Worm (Caenorhabditis elegans) whole organism, L4/young adult: Measurements from ENCODE around the gene F37B12.1.

Experiments
- W03F9.2 ChIP-seq: fragments of 150-350 bp; optimal IDR thresholded peaks from 2 replicates; lab custom pipeline; 2014; ENCODE audit warnings: missing biosample characterization, missing genetic modification characterization
- dao-5 ChIP-seq: sonication (generic microtip); optimal IDR thresholded peaks from 2 replicates; lab custom pipeline; 2016; ENCODE audit warnings: missing genotype, missing genetic modification characterization, moderate library complexity, missing compliant biosample characterization
- him-1 ChIP-seq: sonication (generic microtip); optimal IDR thresholded peaks from 2 replicates; lab custom pipeline; 2016; ENCODE audit warnings: missing genotype, missing genetic modification reagents, missing genetic modification characterization, missing compliant biosample characterization

Gene F37B12.1

DNA sequence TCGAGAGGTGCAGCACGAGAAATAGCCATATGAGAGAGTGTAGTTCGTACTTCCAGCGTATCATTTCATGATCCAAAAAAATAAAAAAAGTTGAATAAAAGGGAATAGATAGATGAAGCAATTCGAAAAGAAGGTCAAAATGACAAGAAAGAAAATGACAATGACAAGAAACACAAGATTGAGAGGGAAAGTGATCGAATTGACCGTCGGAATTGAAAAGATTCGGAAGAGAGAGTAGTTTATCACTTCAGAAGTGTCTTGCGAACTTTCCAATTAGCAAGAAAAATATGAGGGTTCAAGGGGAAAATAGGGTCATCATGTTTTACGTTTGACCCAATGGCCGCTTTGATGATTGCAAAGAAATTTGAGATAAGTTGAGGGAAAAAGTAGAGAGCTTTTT lies 9.4 kb downstream of the F37B12.1 start, which contains the start of gene dep-1:
Gene dep-1, minus strand, starts transcription at position 95 of the 400 bp plus-strand sequence.
- TF ChIP-seq W03F9.2 (tag; lab: Kevin White, UChicago) (no peak), dao-5 (tag; lab: Kevin White, UChicago) (no peak), him-1 (tag; lab: Kevin White, UChicago) (no peak)

DNA sequence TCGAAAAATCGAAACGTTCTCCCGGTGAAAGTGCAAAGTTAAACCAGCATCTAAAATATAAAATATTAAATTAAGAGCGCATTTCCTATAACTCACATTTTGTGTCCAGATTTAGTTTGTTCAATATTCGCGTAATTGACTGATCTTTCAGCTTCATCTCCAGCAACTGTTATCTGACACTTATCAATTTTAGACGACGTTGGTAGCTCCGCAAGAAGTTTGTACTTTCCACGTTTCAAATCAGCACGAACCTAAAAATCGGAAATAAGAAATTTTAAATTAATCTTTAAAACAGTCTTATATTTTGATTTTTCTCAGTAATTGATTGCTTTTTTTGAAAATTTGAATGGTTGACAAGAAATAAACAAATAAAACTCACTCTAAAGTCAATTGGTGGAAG lies 11.4 kb downstream of the F37B12.1 start:
- TF ChIP-seq dao-5 (tag; lab: Kevin White, UChicago) = no peak
- no peak for TF ChIP-seq W03F9.2 (tag; lab: Kevin White, UChicago)

DNA sequence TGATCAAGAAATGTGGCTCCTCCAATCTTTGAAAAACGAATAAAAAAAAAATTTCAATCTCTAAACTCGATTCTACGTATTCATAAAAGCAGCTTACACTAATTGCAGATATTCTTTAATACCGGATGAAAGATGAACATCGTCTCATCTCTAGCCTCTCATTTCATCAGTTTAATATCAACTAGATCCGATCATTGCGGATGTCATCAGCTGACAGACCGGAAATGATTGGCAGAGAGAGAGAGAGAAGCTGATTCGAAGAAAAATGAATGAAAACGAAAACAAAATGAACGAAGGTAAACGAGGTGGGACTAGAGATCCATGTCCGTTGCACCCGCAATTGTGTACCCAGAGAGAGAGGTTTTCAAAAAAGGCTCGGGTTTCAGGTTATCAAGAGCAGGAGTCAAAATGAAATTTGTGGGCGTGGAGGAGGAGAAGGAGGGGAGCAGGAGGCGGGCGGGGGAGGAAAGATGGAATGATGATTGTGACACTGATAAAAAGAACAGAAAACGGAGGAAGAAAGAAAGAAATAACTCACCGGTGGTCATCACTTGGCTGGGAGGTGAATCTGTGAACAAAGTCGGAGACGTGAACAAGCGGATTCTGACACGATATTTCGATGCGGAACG lies 14.1 kb downstream of the F37B12.1 start:
- TF ChIP-seq dao-5 (tag; lab: Kevin White, UChicago) = no peak
- no peak for TF ChIP-seq W03F9.2 (tag; lab: Kevin White, UChicago)
- TF ChIP-seq him-1 (tag; lab: Kevin White, UChicago) = no peak

DNA sequence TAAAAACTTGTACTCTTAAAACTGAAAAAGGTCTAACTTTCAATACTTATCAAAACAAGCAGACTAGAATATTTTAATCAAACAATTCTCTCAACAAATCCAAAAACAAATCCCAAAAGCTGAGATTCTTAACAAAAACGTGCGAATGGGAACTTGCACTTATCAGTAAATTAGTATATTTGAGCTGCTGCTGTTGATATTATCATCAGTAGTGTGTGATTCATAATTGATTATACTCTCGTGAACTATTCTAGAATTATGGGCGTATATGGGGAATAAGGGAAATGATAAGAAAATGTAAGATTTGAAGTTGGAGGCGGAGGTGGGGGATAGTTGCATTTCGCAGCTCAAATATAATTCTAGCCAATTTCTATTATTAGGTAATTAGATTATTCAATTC lies 14.9 kb downstream of the F37B12.1 start:
- TF ChIP-seq him-1 (tag; lab: Kevin White, UChicago) (no peak), W03F9.2 (tag; lab: Kevin White, UChicago) (no peak), dao-5 (tag; lab: Kevin White, UChicago) (no peak)

DNA sequence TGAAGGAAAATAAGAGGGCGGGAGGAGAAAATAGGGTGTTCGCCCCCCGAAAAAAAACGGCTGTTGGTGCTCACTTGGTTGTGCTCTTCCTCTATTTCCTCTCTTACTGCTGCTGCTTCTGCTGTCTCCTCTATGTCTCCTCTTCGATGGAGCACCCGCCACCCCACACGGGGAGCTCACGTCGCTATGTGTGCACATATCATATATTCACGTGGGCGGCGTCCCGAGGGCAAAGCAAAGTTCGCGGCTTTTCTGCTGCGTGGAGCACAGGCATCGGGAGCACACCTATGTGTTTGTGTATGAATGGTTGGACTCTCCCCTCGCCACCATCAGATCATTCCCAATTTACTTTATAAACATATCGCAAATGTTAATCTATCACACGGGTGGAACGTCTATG lies 15.7 kb downstream of the F37B12.1 start:
- TF ChIP-seq W03F9.2 (tag; lab: Kevin White, UChicago) = no peak
- no peak for TF ChIP-seq dao-5 (tag; lab: Kevin White, UChicago)
- no peak for TF ChIP-seq him-1 (tag; lab: Kevin White, UChicago)

DNA sequence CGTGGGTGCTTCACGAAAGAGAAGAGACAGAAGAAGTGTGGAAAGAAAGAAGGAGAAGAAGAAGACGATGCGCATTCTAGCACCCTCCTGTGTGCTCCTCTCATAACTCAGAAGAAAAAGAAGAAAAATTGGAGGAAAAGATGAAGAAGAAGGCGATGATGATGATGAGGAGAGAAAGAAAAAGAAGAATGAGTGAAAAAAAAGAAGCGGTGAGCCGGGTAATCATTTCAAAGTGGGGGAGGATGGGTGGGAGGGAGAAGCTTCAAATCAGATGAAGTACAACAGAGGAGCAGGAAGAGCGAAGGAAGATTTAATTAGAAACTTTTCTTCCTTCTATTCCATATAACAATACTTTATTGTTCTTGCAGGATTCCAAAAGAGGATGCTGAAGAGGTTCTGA lies 18.4 kb downstream of the F37B12.1 start:
- no peak for TF ChIP-seq him-1 (tag; lab: Kevin White, UChicago)
- no peak for TF ChIP-seq dao-5 (tag; lab: Kevin White, UChicago)
- TF ChIP-seq W03F9.2 (tag; lab: Kevin White, UChicago) = no peak

DNA sequence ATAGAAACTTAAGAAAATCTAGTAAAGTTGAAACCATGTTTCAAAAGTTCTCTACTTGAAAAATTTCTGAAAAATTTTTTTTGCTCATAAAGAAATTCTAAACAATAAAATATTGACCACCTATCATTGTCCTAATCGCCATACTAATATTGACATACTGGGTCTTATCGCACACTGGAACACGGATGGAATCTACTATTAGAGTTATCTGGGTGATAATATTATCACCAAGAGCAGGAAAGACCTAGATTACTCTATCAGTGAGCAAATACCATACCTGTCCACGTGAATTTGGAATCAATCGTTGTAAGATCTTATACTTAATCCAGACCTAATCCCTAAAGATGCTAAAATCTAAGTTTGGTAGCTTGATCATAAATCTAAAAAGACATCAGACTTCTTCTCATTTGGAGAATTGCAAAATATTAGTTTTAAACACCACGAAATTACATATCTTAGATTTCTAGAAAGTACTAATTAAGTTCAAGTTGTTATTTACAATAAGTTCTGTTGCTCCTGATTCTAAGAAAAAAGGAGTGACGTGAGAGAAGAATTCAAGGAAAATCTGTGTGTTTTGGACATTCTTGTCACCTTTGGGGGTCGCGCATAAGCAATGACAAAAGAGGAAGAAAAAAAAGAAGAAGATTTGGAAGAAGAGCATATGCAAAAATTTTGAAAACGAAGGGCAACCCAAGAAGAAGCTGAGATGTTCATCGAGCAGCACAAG lies 18.9 kb downstream of the F37B12.1 start:
- TF ChIP-seq W03F9.2 (tag; lab: Kevin White, UChicago) = no peak
- no peak for TF ChIP-seq dao-5 (tag; lab: Kevin White, UChicago)
- TF ChIP-seq him-1 (tag; lab: Kevin White, UChicago) = no peak

DNA sequence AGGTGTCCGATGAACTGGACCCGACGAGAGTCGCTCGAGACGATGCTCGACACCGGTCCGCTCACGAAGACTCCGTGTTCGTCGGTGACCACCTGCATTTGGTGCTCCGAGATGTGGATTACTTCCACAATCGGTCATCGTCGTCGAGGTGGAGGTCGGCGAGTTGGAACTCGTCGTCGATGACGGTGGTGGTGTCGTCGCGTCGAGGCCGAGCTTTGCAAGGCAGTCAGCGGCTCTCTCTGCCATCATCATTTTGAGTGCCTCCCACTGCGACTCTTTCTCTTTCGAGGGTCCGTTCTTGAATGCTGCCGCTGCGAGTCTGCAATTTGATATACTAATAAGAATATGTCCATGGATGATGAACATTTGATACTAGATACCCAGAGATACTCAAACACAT lies 21.3 kb downstream of the F37B12.1 start:
- TF ChIP-seq dao-5 (tag; lab: Kevin White, UChicago) (no peak), W03F9.2 (tag; lab: Kevin White, UChicago) (no peak), him-1 (tag; lab: Kevin White, UChicago) (no peak)

DNA sequence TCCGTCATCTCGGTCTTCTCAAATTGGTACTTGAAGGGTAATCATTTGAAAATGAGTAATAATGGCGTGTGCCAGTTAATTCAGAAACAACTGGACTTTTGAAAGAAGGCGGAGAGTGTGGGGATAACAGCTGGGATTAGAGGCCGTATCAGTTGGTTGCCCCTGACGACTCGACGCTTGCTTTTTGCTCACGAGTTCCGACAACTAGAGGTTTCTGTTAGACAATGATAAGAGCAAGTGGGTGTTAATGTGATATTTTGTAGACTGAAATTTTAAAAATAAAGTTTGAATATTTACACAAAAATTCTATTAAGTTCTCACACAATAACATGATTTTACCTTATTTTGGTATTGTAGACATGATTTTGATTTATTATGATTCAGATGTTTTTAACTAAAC lies 24.0 kb downstream of the F37B12.1 start, which contains the start of gene F44G4.7:
Gene F44G4.7, minus strand, starts transcription at position 101 of the 400 bp plus-strand sequence.
- TF ChIP-seq him-1 (tag; lab: Kevin White, UChicago) = no peak
- TF ChIP-seq W03F9.2 (tag; lab: Kevin White, UChicago) = no peak
- no peak for TF ChIP-seq dao-5 (tag; lab: Kevin White, UChicago)

DNA sequence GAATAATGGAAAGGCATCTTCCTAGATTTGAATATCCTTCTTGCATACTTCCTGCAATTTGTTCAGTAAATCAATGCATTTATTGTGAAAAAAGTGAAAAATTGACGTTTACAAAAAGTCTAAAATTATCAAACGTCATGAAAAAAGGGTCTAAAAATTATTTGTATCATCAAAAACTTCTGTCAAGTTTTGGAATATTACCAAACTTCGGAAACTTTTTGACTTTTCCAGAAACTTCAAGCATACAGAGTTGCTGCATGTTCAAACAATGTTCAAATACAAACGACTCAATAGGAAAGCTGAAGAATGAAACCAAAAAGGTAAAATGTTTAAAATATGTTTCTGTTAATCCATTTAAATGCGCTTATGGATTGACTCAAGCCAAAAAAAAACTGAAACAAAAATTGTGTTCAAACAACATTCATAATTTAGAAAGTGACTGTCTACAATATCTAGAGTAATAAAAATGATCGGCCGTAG lies 27.3 kb downstream of the F37B12.1 start, which contains the start of gene F44G4.6:
Gene F44G4.6, minus strand, starts transcription at position 51 of the 480 bp plus-strand sequence.
- TF ChIP-seq dao-5 (tag; lab: Kevin White, UChicago) = no peak
- no peak for TF ChIP-seq W03F9.2 (tag; lab: Kevin White, UChicago)
- TF ChIP-seq him-1 (tag; lab: Kevin White, UChicago) = no peak

DNA sequence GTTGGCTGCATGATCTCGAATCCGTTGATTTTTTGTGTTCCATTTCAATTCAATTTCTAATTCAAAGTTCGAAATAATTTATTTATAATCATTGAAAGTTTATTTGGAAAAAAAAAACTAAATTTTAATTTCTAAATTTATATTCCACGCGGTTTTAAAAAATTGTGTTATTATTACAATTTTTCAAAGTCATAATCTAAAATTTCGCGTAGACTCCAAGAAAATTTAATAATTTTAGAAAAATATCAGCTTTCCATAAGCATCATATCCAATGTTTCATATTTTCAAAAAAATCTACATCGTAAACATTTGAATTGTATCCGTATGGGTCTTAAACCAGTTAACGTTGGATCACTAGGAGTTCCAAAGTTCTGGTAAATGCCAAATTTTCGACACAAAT lies 28.7 kb downstream of the F37B12.1 start, which contains the start of gene F44G4.5:
Gene F44G4.5, minus strand, starts transcription at position 101 of the 400 bp plus-strand sequence.
- TF ChIP-seq dao-5 (tag; lab: Kevin White, UChicago) = no peak
- no peak for TF ChIP-seq W03F9.2 (tag; lab: Kevin White, UChicago)
- TF ChIP-seq him-1 (tag; lab: Kevin White, UChicago) = no peak

DNA sequence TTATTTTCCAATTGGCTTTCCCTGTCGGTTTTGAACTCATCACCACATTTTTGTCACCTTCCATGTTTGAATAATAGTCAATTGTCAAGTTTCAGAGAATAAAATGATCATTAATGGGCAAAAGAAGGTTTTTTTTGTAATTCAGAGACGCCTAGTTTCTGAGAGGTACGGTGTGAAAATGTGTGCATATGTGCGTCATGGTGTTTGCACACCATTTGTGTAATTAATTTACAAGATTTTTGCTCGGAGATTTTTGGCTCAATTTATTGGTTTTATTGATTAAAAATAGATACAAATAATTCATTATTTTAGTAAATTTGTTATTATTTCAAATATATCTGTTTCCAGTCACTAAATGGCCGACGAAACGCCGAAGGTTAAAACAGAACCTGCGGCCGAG lies 31.6 kb downstream of the F37B12.1 start, which contains the start of the genes F44G4.3 and tdp-1:
Gene F44G4.3, minus strand, starts transcription at position 184 of the 400 bp plus-strand sequence.
Gene tdp-1, plus strand, starts transcription at position 347 of the 400 bp plus-strand sequence.
- TF ChIP-seq W03F9.2 (tag; lab: Kevin White, UChicago) (no peak), dao-5 (tag; lab: Kevin White, UChicago) (no peak), him-1 (tag; lab: Kevin White, UChicago) (no peak)

DNA sequence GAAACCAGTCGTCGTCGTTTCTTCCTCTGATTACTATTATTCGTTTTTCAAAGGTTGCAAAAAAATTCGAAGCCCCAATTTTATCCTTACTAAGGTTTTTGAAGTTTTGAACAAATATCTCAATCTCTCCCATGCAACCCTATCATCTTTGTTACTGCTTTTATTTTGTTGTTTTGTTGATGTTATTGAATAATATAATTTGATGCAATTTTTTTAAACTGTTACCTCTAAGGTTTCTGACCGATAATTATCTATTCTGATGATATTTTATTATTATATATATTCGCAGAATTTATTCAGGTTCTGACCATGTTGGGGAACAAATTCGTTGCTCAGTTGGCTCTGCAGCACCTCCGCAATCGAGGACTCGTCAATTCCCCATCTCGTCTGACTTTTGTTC lies 33.0 kb downstream of the F37B12.1 start, which contains the start of gene ndub-2:
Gene ndub-2, plus strand, starts transcription at position 301 of the 400 bp plus-strand sequence.
- TF ChIP-seq him-1 (tag; lab: Kevin White, UChicago) = no peak
- TF ChIP-seq dao-5 (tag; lab: Kevin White, UChicago) = no peak
- TF ChIP-seq W03F9.2 (tag; lab: Kevin White, UChicago) = no peak
